Fruit fly (Drosophila melanogaster) Kc167 (cell line): ENCODE measurements around the gene comm3.

Source experiments
- Myc ChIP-seq: fragments of >200 bp; optimal IDR thresholded peaks from 2 replicates; lab custom pipeline; 2017; ENCODE audit warnings: missing external identifiers
- Sin3A ChIP-seq: fragments of >200 bp; optimal IDR thresholded peaks from 2 replicates; lab custom pipeline; 2018; ENCODE audit warnings: missing external identifiers
- h ChIP-seq: fragments of >200 bp; optimal IDR thresholded peaks from 3 replicates; lab custom pipeline; 2018; ENCODE audit warnings: missing external identifiers
- insv ChIP-seq: fragments of >200 bp; optimal IDR thresholded peaks from 3 replicates; lab custom pipeline; 2018; ENCODE audit warnings: missing external identifiers
- psq ChIP-seq: fragments of >200 bp; optimal IDR thresholded peaks from 2 replicates; lab custom pipeline; 2017; ENCODE audit warnings: missing external identifiers
- ttk ChIP-seq: sonication (Bioruptor generic); optimal IDR thresholded peaks from 2 replicates; lab custom pipeline; 2017; ENCODE audit warnings: missing external identifiers

comm3 gene

DNA sequence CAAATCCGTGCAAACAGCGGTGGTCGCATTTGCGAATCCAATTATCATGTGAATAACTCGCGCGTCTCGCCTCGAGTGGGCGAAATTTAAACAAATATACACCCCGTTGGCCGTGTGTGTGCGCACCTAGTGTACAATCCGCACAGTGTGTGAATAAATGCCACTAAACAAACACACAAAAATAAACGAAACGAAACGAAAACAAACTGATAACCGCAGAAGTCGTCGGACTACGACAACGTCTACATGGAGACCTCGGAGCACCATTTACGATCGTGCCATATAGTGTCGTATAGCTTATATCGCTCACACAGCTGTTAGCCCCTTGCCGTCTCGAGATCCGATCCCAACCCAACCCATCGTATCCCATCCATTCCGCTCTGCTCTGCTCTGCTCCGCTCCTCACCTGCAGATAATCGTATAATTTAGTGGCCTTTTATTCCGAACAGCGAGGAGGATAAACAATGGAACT, 81.0 kb downstream of the comm3 start:
- TF ChIP-seq Myc (lab: Kevin White, UChicago) (no peak), insv (lab: Kevin White, UChicago) (no peak), ttk (lab: Kevin White, UChicago) (no peak), h (lab: Kevin White, UChicago) (no peak), Sin3A (lab: Kevin White, UChicago) (no peak), psq (lab: Kevin White, UChicago) (no peak)

- TF ChIP-seq Sin3A (lab: Kevin White, UChicago) (no peak), h (lab: Kevin White, UChicago) (no peak), insv (lab: Kevin White, UChicago) (no peak), Myc (lab: Kevin White, UChicago) (no peak), ttk (lab: Kevin White, UChicago) (no peak), psq (lab: Kevin White, UChicago) (no peak)
Observed at dm6 chr3L:15565829-15566433, 81.6 kb downstream of the comm3 start, which contains the start of gene dop. Gene dop, plus strand, starts transcription at chr3L:15566013.

- TF ChIP-seq h (lab: Kevin White, UChicago): no peak
- no peak for TF ChIP-seq Myc (lab: Kevin White, UChicago)
- no peak for TF ChIP-seq Sin3A (lab: Kevin White, UChicago)
- TF ChIP-seq insv (lab: Kevin White, UChicago): no peak
- no peak for TF ChIP-seq ttk (lab: Kevin White, UChicago)
- no peak for TF ChIP-seq psq (lab: Kevin White, UChicago)
Observed at dm6 chr3L:15563851-15564106, 83.8 kb downstream of the comm3 start.
